Worm (Caenorhabditis elegans) whole organism, midembryonic: Measurements from ENCODE around the gene T27A10.6.

ENCODE experiments used
- T22C8.4 ChIP-seq: fragments of 200-800 bp; sonication (Bioruptor generic); IDR thresholded peaks from 2 replicates; pipeline ENCODE4 v1.3.6; 2022; ENCODE audit warnings: missing genetic modification characterization, missing compliant biosample characterization
- cog-1 ChIP-seq: sonication (generic microtip); optimal IDR thresholded peaks from 2 replicates; lab custom pipeline; 2016; ENCODE audit warnings: missing genetic modification characterization, missing compliant biosample characterization
- flt-1 ChIP-seq: fragments of 200-800 bp; sonication (Bioruptor generic); IDR thresholded peaks from 2 replicates; pipeline ENCODE4 v1.3.6; 2022; ENCODE audit warnings: missing genetic modification characterization, missing compliant biosample characterization
- klf-2 ChIP-seq: fragments of 200-800 bp; sonication (Bioruptor generic); conservative IDR thresholded peaks from 2 replicates; pipeline ENCODE4 v1.3.6; 2022; ENCODE audit warnings: missing genetic modification reagents, missing genetic modification characterization, missing compliant biosample characterization
- med-1 ChIP-seq: sonication (generic microtip); optimal IDR thresholded peaks from 2 replicates; lab custom pipeline; 2017; ENCODE audit warnings: missing genetic modification characterization, mild to moderate bottlenecking, missing compliant biosample characterization, antibody characterized with exemption, missing genetic modification reagents; ENCODE audit not compliant: insufficient read depth
- ref-1 ChIP-seq: fragments of 200-800 bp; sonication (Bioruptor generic); conservative IDR thresholded peaks from 2 replicates; pipeline ENCODE4 v1.3.6; 2022; ENCODE audit warnings: missing genetic modification reagents, missing genetic modification characterization, missing compliant biosample characterization
- tab-1 ChIP-seq: fragments of 200-800 bp; sonication (Bioruptor generic); IDR thresholded peaks from 2 replicates; pipeline ENCODE4 v1.3.6; 2022; ENCODE audit warnings: missing genetic modification characterization, missing compliant biosample characterization
- ztf-23 ChIP-seq: fragments of 200-800 bp; sonication (Bioruptor generic); IDR thresholded peaks from 2 replicates; pipeline ENCODE4 v1.3.6; 2022; ENCODE audit warnings: missing genetic modification reagents, missing genetic modification characterization, missing compliant biosample characterization
- ztf-29 ChIP-seq: fragments of 200-800 bp; sonication (Bioruptor generic); IDR thresholded peaks from 2 replicates; pipeline ENCODE4 v1.3.6; 2022; ENCODE audit warnings: missing genetic modification reagents, missing genetic modification characterization, missing compliant biosample characterization

The T27A10.6 gene

DNA sequence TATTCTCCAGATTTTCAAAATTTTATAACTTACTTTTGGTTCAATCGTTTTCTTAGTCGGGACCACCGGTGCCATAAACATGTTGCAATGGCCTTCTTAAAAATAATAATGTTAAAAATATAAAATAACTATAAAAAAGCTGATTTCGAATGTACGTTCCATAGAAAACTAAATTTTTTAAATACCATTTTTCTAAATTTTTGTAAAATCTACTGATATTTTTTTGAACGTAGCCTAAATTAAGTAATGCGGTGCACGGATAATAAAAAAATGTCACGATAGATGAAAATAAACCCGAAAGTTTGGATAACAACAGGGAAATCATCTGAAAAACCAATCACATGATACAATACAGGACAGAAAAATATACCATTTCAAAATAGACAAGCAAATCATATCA is 22.7 kb downstream of the T27A10.6 start, which contains the start of gene T27A10.5:
TSS of gene T27A10.5 (minus strand) at position 101 of the 400 bp plus-strand sequence.
- no peak for TF ChIP-seq T22C8.4 (GFP tag; lab: Robert Waterston, UW)
- no peak for TF ChIP-seq klf-2 (GFP tag; lab: Robert Waterston, UW)
- no peak for TF ChIP-seq flt-1 (GFP tag; lab: Robert Waterston, UW)
- no peak for TF ChIP-seq ztf-29 (GFP tag; lab: Robert Waterston, UW)
- TF ChIP-seq cog-1 (tag; lab: Kevin White, UChicago): no peak
- no peak for TF ChIP-seq tab-1 (GFP tag; lab: Robert Waterston, UW)
- no peak for TF ChIP-seq ztf-23 (GFP tag; lab: Robert Waterston, UW)
- TF ChIP-seq med-1 (GFP tag; lab: Kevin White, UChicago): no peak
- no peak for TF ChIP-seq ref-1

DNA sequence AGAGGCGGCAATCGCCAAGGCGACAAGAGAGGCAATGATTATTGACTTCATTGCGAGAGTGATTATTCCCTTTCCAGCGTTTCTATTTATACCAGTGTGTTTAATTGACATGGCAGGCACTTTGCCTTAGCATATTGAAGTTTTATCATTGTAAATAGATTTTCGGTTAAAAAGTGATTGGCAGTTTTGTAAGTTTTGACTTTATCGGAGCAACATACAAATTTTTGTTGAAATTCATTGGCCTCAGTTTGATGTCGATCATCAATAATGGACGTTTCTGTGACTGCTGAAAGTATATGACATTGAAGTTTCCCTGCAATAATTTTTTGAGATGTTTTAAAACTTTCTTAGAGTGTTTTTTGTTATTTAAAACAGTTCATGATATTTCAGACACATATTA is 23.7 kb downstream of the T27A10.6 start, which contains the start of gene vit-3:
TSS of gene vit-3 (minus strand) at position 60 of the 400 bp plus-strand sequence.
- no peak for TF ChIP-seq ztf-23 (GFP tag; lab: Robert Waterston, UW)

DNA sequence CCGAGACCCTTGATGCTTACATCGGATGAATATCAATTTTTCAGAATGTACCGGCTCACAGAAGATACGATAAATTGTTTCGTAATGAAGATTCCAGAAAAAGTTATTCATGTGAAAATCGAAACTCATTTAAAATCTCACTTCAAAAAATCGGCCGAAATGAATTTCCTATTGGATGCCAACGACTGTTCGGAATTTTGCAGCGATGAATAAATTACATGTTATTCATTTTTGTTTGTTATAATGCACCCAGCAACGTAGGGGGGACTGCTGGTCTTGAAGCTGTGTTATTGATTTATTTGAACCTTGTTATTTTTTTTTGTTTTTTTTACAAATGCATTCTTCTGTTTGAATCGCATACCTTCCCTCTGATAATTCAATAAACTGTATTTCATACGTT is 29.3 kb downstream of the T27A10.6 start:
- TF ChIP-seq ztf-29 (GFP tag; lab: Robert Waterston, UW) (no peak), ref-1 (no peak), cog-1 (tag; lab: Kevin White, UChicago) (no peak), T22C8.4 (GFP tag; lab: Robert Waterston, UW) (no peak), med-1 (GFP tag; lab: Kevin White, UChicago) (no peak), tab-1 (GFP tag; lab: Robert Waterston, UW) (no peak), flt-1 (GFP tag; lab: Robert Waterston, UW) (no peak), klf-2 (GFP tag; lab: Robert Waterston, UW) (no peak), ztf-23 (GFP tag; lab: Robert Waterston, UW) (no peak)

DNA sequence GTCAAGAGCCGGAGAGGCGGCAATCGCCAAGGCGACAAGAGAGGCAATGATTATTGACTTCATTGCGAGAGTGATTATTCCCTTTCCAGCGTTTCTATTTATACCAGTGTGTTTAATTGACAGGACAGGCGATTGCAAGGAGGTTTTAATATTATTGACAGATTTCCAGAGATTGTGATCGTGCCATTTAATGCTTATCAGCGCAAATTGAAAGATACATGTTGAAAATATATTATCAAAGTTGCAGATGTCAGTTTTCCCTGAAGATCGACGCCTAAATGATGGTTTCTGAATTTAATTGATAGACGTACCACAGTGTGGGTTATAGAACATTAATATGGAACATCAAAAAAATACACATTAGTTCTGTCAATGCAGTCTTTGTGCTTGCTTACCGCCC is 32.2 kb downstream of the T27A10.6 start, which contains the start of gene vit-4:
TSS of gene vit-4 (minus strand) at position 63 of the 400 bp plus-strand sequence.
- TF ChIP-seq tab-1 (GFP tag; lab: Robert Waterston, UW) (no peak), ztf-23 (GFP tag; lab: Robert Waterston, UW) (no peak), ref-1 (no peak), med-1 (GFP tag; lab: Kevin White, UChicago) (no peak), flt-1 (GFP tag; lab: Robert Waterston, UW) (no peak), T22C8.4 (GFP tag; lab: Robert Waterston, UW) (no peak), cog-1 (tag; lab: Kevin White, UChicago) (no peak), klf-2 (GFP tag; lab: Robert Waterston, UW) (no peak), ztf-29 (GFP tag; lab: Robert Waterston, UW) (no peak)

DNA sequence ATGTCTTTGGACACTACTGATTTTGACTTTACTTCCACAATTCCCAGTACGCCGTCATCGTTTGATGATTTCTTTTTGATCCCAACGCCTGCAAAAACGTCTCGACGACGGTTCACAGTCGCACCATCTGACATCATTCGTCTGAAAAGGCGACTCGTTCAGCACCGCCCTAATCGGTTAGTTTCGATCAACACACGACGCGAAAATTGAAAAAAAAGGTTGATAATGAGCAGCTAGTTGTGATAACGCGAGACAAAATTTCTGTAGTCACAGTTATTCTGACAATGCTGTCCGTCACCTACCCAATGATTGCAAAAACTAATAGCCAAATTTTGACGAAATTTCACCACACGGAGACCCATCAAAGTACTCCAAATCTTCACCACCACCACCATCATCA is 40.2 kb downstream of the T27A10.6 start:
- no peak for TF ChIP-seq tab-1 (GFP tag; lab: Robert Waterston, UW)
- TF ChIP-seq cog-1 (tag; lab: Kevin White, UChicago): no peak
- TF ChIP-seq klf-2 (GFP tag; lab: Robert Waterston, UW): no peak
- TF ChIP-seq ztf-29 (GFP tag; lab: Robert Waterston, UW): no peak
- TF ChIP-seq ref-1: no peak
- no peak for TF ChIP-seq flt-1 (GFP tag; lab: Robert Waterston, UW)
- TF ChIP-seq ztf-23 (GFP tag; lab: Robert Waterston, UW): no peak
- no peak for TF ChIP-seq med-1 (GFP tag; lab: Kevin White, UChicago)
- TF ChIP-seq T22C8.4 (GFP tag; lab: Robert Waterston, UW): no peak

DNA sequence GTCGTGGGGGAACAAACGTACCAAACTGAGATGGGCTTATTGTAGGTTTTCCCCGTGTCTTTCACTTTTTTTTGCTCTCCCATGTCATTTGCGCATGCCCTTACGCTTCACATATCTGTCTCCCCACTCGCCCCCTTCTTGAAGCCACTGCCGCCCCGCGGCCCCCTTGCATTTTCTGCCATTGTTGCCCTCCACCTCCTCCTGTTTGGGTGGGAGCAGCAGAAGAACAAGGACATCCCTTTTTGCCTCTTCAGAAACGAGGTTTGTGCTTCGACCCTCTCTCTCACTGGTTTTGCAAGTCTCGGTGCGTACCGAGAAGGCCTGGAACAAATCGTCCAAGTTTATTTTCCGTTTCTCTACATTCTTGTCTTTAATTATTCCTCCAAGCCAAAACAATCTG is 42.0 kb downstream of the T27A10.6 start:
- TF ChIP-seq flt-1 (GFP tag; lab: Robert Waterston, UW): no peak
- TF ChIP-seq ref-1: no peak
- no peak for TF ChIP-seq cog-1 (tag; lab: Kevin White, UChicago)
- no peak for TF ChIP-seq ztf-29 (GFP tag; lab: Robert Waterston, UW)
- no peak for TF ChIP-seq ztf-23 (GFP tag; lab: Robert Waterston, UW)
- TF ChIP-seq med-1 (GFP tag; lab: Kevin White, UChicago): no peak
- TF ChIP-seq T22C8.4 (GFP tag; lab: Robert Waterston, UW): no peak

DNA sequence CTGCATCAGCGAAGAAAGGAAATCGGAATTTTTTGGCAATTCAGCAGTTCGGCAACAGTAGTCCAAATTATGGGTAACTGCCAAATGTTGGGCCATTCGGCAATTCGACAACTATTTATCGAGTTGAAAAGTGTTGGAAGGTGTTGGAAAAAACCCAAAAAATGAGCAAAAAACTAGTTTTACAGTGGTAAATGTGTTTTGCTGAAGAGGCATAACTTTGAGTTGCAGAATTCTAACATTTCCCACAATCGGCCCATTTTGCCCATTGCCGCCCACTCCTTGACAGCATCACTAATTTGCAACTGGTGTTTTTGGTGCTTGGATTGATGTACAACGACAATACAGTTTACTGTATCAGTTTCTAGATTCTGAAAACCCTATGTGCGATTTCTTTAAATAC is 42.5 kb downstream of the T27A10.6 start:
- TF ChIP-seq ref-1 (no peak), T22C8.4 (GFP tag; lab: Robert Waterston, UW) (no peak), klf-2 (GFP tag; lab: Robert Waterston, UW) (no peak), med-1 (GFP tag; lab: Kevin White, UChicago) (no peak), tab-1 (GFP tag; lab: Robert Waterston, UW) (no peak), ztf-23 (GFP tag; lab: Robert Waterston, UW) (no peak), cog-1 (tag; lab: Kevin White, UChicago) (no peak), ztf-29 (GFP tag; lab: Robert Waterston, UW) (no peak), flt-1 (GFP tag; lab: Robert Waterston, UW) (no peak)

DNA sequence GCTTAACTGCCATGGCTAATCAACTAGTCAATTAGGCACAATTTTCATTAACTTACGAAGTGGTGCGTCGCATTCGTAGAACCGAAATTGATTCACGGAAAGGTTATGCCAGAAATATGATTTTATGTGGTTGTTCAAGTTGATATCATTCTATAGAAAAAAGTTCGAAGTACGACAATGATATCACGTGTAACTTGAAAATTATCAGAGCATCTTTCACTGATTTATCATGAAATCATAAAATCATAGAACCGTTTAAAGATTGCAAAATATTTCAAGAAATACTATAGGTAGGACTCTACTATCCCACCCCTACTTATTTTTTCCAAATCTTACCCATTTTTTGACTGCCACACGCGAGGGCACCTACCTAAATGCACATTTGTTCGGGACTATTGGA is 43.2 kb downstream of the T27A10.6 start:
- no peak for TF ChIP-seq ztf-29 (GFP tag; lab: Robert Waterston, UW)
- TF ChIP-seq ref-1: no peak
- TF ChIP-seq klf-2 (GFP tag; lab: Robert Waterston, UW): no peak
- TF ChIP-seq med-1 (GFP tag; lab: Kevin White, UChicago): no peak
- TF ChIP-seq cog-1 (tag; lab: Kevin White, UChicago): no peak
- TF ChIP-seq ztf-23 (GFP tag; lab: Robert Waterston, UW): no peak
- no peak for TF ChIP-seq T22C8.4 (GFP tag; lab: Robert Waterston, UW)
- no peak for TF ChIP-seq tab-1 (GFP tag; lab: Robert Waterston, UW)
- no peak for TF ChIP-seq flt-1 (GFP tag; lab: Robert Waterston, UW)

DNA sequence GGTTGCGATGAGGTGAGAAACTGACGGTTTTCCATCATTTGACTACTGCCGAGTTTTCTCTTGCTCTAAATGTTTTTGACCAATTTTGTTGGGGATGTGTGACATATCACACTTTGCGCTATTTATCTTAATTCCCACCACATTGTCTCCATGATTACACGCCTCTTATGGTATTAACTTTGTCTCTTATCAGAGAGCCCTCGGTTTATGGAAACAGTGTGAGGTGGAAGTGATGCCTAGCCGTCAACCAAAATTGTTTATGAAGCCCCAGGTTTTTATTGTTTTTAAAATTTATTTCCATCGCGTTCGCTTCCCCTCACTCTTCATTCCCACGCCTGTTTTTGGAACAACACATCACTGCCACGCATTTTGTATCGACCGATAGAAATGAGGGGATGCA is 45.0 kb downstream of the T27A10.6 start:
- TF ChIP-seq ztf-29 (GFP tag; lab: Robert Waterston, UW) (no peak), cog-1 (tag; lab: Kevin White, UChicago) (no peak), ref-1 (no peak), klf-2 (GFP tag; lab: Robert Waterston, UW) (no peak)
